Fruit fly (Drosophila melanogaster) whole organism, embryonic: Measurements from ENCODE around the gene CG15141.
A peak's percentile ranks its signal among the peaks of the same experiment; 100 is the strongest.

ENCODE experiments used
- Adf1 ChIP-seq: fragments of 200-800 bp; sonication (Bioruptor generic); IDR thresholded peaks from 2 replicates; pipeline ENCODE4 v1.3.6; 2022; ENCODE audit warnings: missing biosample characterization, missing genetic modification characterization
- CG11247 ChIP-seq: fragments of 200-800 bp; sonication (Bioruptor generic); IDR thresholded peaks from 2 replicates; pipeline ENCODE4 v1.3.6; 2022; ENCODE audit warnings: missing biosample characterization, missing genetic modification characterization
- CG12219 ChIP-seq: fragments of 200-800 bp; sonication (Bioruptor generic); optimal IDR thresholded peaks from 3 replicates; lab custom pipeline; 2018; ENCODE audit warnings: missing biosample characterization, mild to moderate bottlenecking, missing genetic modification characterization
- CG12299 ChIP-seq: fragments of 200-800 bp; sonication (Bioruptor generic); optimal IDR thresholded peaks from 2 replicates; lab custom pipeline; 2018; ENCODE audit warnings: missing biosample characterization, mild to moderate bottlenecking, missing genetic modification characterization
- CG15011 ChIP-seq: fragments of 200-800 bp; sonication (Bioruptor generic); optimal IDR thresholded peaks from 3 replicates; lab custom pipeline; 2018; ENCODE audit warnings: missing biosample characterization, mild to moderate bottlenecking, missing genetic modification characterization
- CG15514 ChIP-seq: fragments of 200-800 bp; sonication (Bioruptor generic); optimal IDR thresholded peaks from 3 replicates; lab custom pipeline; 2017; ENCODE audit warnings: missing biosample characterization, missing genetic modification characterization, mild to moderate bottlenecking, moderate library complexity, missing genetic modification reagents
- CG16779 ChIP-seq: fragments of 200-800 bp; sonication (Bioruptor generic); IDR thresholded peaks from 2 replicates; pipeline ENCODE4 v1.3.6; 2022; ENCODE audit warnings: missing biosample characterization, missing genetic modification characterization
- CG16863 ChIP-seq: fragments of 200-800 bp; sonication (Bioruptor generic); optimal IDR thresholded peaks from 3 replicates; lab custom pipeline; 2016; ENCODE audit warnings: missing biosample characterization, missing genetic modification characterization
- CG17612 ChIP-seq: fragments of 200-800 bp; sonication (Bioruptor generic); IDR thresholded peaks from 2 replicates; pipeline ENCODE4 v1.3.6; 2022; ENCODE audit warnings: missing biosample characterization, missing genetic modification characterization
- CG17912 ChIP-seq: fragments of 200-800 bp; sonication (Bioruptor generic); optimal IDR thresholded peaks from 2 replicates; lab custom pipeline; 2018; ENCODE audit warnings: missing biosample characterization, mild to moderate bottlenecking, missing genetic modification characterization
- CG2120 ChIP-seq: fragments of 200-800 bp; sonication (Bioruptor generic); optimal IDR thresholded peaks from 3 replicates; lab custom pipeline; 2016; ENCODE audit warnings: missing biosample characterization, missing genetic modification characterization
- CG2889 ChIP-seq: fragments of 200-800 bp; sonication (Bioruptor generic); IDR thresholded peaks from 3 replicates; pipeline ENCODE4 v1.3.6; 2022; ENCODE audit warnings: missing biosample characterization, missing genetic modification characterization
- CG30403 ChIP-seq: fragments of 200-800 bp; sonication (Bioruptor generic); optimal IDR thresholded peaks from 3 replicates; lab custom pipeline; 2016; ENCODE audit warnings: missing biosample characterization, missing genetic modification characterization
- CG6254 ChIP-seq: fragments of 200-800 bp; sonication (Bioruptor generic); optimal IDR thresholded peaks from 3 replicates; lab custom pipeline; 2017; ENCODE audit warnings: mild to moderate bottlenecking, missing biosample characterization, missing genetic modification reagents, missing genetic modification characterization
- D ChIP-seq, 2 experiments: fragments of 200-800 bp in 1 of 2; fragments of >200 bp in 1 of 2; sonication (Bioruptor generic) in 1 of 2; optimal IDR thresholded peaks; 2 replicates in 1 of 2; 3 replicates in 1 of 2; lab custom pipeline; 2017; ENCODE audit warnings: mild to moderate bottlenecking in 1 of 2, missing biosample characterization in 1 of 2, missing genetic modification characterization in 1 of 2, missing genetic modification reagents in 1 of 2
- Dip2 ChIP-seq: fragments of 200-800 bp; sonication (Bioruptor generic); IDR thresholded peaks from 2 replicates; pipeline ENCODE4 v1.3.6; 2022; ENCODE audit warnings: missing biosample characterization, missing genetic modification characterization
- Doc2 ChIP-seq: fragments of 200-800 bp; sonication (Bioruptor generic); IDR thresholded peaks from 2 replicates; pipeline ENCODE4 v1.3.6; 2022; ENCODE audit warnings: missing biosample characterization, missing genetic modification characterization
- Elba2 ChIP-seq: fragments of 200-800 bp; sonication (Bioruptor generic); optimal IDR thresholded peaks from 3 replicates; lab custom pipeline; 2016; ENCODE audit warnings: missing biosample characterization, missing genetic modification characterization
- Gug ChIP-seq: fragments of 200-800 bp; sonication (Bioruptor generic); IDR thresholded peaks from 4 replicates; pipeline ENCODE4 v1.3.6; 2022; ENCODE audit warnings: missing biosample characterization, missing genetic modification characterization
- HmgZ ChIP-seq: fragments of 200-800 bp; sonication (Bioruptor generic); optimal IDR thresholded peaks from 2 replicates; lab custom pipeline; 2018; ENCODE audit warnings: missing biosample characterization, mild to moderate bottlenecking, missing genetic modification characterization
- Kr ChIP-seq: fragments of 200-800 bp; sonication (Bioruptor generic); optimal IDR thresholded peaks from 2 replicates; lab custom pipeline; 2017; ENCODE audit warnings: missing biosample characterization, mild to moderate bottlenecking, missing genetic modification characterization
- NC2α ChIP-seq: fragments of 200-800 bp; sonication (Bioruptor generic); optimal IDR thresholded peaks from 2 replicates; lab custom pipeline; 2016; ENCODE audit warnings: missing biosample characterization, missing genetic modification characterization
- Oaz ChIP-seq: fragments of 200-800 bp; sonication (Bioruptor generic); IDR thresholded peaks from 2 replicates; pipeline ENCODE4 v1.3.6; 2022; ENCODE audit warnings: missing biosample characterization, missing genetic modification characterization
- Opbp ChIP-seq: fragments of 200-800 bp; sonication (Bioruptor generic); IDR thresholded peaks from 3 replicates; pipeline ENCODE4 v1.3.6; 2022; ENCODE audit warnings: missing biosample characterization, missing genetic modification characterization; ENCODE audit not compliant: partially characterized antibody
- Rfx ChIP-seq: fragments of 200-800 bp; sonication (Bioruptor generic); IDR thresholded peaks from 2 replicates; pipeline ENCODE4 v1.3.6; 2022; ENCODE audit warnings: missing biosample characterization, missing genetic modification characterization
- az2 ChIP-seq: fragments of 200-800 bp; sonication (Bioruptor generic); optimal IDR thresholded peaks from 3 replicates; lab custom pipeline; 2016; ENCODE audit warnings: missing biosample characterization, missing genetic modification characterization
- bab2 ChIP-seq: fragments of 200-800 bp; sonication (Bioruptor generic); optimal IDR thresholded peaks from 2 replicates; lab custom pipeline; 2016; ENCODE audit warnings: missing biosample characterization, missing genetic modification characterization
- bigmax ChIP-seq: fragments of 200-800 bp; sonication (Bioruptor generic); optimal IDR thresholded peaks from 2 replicates; lab custom pipeline; 2018; ENCODE audit warnings: missing biosample characterization, mild to moderate bottlenecking, missing genetic modification characterization
- chn ChIP-seq: fragments of 200-800 bp; sonication (Bioruptor generic); optimal IDR thresholded peaks from 2 replicates; lab custom pipeline; 2016; ENCODE audit warnings: missing biosample characterization, missing genetic modification characterization
- ci ChIP-seq: fragments of 200-800 bp; sonication (Bioruptor generic); IDR thresholded peaks from 3 replicates; pipeline ENCODE4 v1.3.6; 2022; ENCODE audit warnings: missing biosample characterization, missing genetic modification characterization
- danr ChIP-seq: fragments of 200-800 bp; sonication (Bioruptor generic); IDR thresholded peaks from 2 replicates; pipeline ENCODE4 v1.3.6; 2022; ENCODE audit warnings: missing biosample characterization, missing genetic modification characterization
- emc ChIP-seq: fragments of 200-800 bp; sonication (Bioruptor generic); optimal IDR thresholded peaks from 2 replicates; lab custom pipeline; 2016; ENCODE audit warnings: missing biosample characterization, missing genetic modification characterization
- fd3F ChIP-seq: fragments of 200-800 bp; sonication (Bioruptor generic); optimal IDR thresholded peaks from 2 replicates; lab custom pipeline; 2018; ENCODE audit warnings: missing biosample characterization, mild to moderate bottlenecking, missing genetic modification characterization, moderate library complexity
- gro ChIP-seq: fragments of 200-800 bp; sonication (Bioruptor generic); optimal IDR thresholded peaks from 2 replicates; lab custom pipeline; 2016; ENCODE audit warnings: missing biosample characterization, missing genetic modification characterization
- gsb ChIP-seq: fragments of 200-800 bp; sonication (Bioruptor generic); IDR thresholded peaks from 2 replicates; pipeline ENCODE4 v1.3.6; 2022; ENCODE audit warnings: missing biosample characterization, missing genetic modification characterization
- hkb ChIP-seq, 2 experiments: fragments of 200-800 bp in 1 of 2; fragments of >200 bp in 1 of 2; sonication (Bioruptor generic) in 1 of 2; IDR thresholded peaks in 1 of 2; optimal IDR thresholded peaks in 1 of 2; 2 replicates each; pipeline versions ENCODE4 v1.3.6 to Lab custom; 2017 to 2022; ENCODE audit warnings: missing biosample characterization in 1 of 2, missing genetic modification characterization in 1 of 2
- mam ChIP-seq: fragments of 200-800 bp; sonication (Bioruptor generic); optimal IDR thresholded peaks from 3 replicates; lab custom pipeline; 2016; ENCODE audit warnings: missing biosample characterization, missing genetic modification characterization
- mld ChIP-seq: fragments of 200-800 bp; sonication (Bioruptor generic); IDR thresholded peaks from 3 replicates; pipeline ENCODE4 v1.3.6; 2022; ENCODE audit warnings: missing biosample characterization, missing genetic modification characterization; ENCODE audit not compliant: partially characterized antibody
- pan ChIP-seq, 4 experiments: fragments of >200 bp in 3 of 4; fragments of 200-800 bp in 1 of 4; sonication (Bioruptor generic) in 1 of 4; optimal IDR thresholded peaks in 3 of 4; IDR thresholded peaks in 1 of 4; 2 replicates each; pipeline versions ENCODE4 v1.3.6 to Lab custom; 2017 to 2022; ENCODE audit warnings: missing biosample characterization in 2 of 4, missing genetic modification characterization in 2 of 4, mixed read lengths in 1 of 4
- pzg ChIP-seq: fragments of 200-800 bp; sonication (Bioruptor generic); optimal IDR thresholded peaks from 3 replicates; lab custom pipeline; 2018; ENCODE audit warnings: missing biosample characterization, mild to moderate bottlenecking, missing genetic modification characterization, moderate library complexity
- slp2 ChIP-seq: fragments of 200-800 bp; sonication (Bioruptor generic); optimal IDR thresholded peaks from 2 replicates; lab custom pipeline; 2016; ENCODE audit warnings: missing biosample characterization, missing genetic modification characterization
- stc ChIP-seq: fragments of 200-800 bp; sonication (Bioruptor generic); IDR thresholded peaks from 2 replicates; pipeline ENCODE4 v1.3.6; 2022; ENCODE audit warnings: missing biosample characterization, missing genetic modification characterization
- tap ChIP-seq: fragments of 200-800 bp; optimal IDR thresholded peaks from 3 replicates; lab custom pipeline; 2019; ENCODE audit warnings: missing biosample characterization, mild to moderate bottlenecking, missing genetic modification characterization, moderate library complexity
- tin ChIP-seq: fragments of 200-800 bp; sonication (Bioruptor generic); optimal IDR thresholded peaks from 3 replicates; lab custom pipeline; 2016; ENCODE audit warnings: missing biosample characterization, missing genetic modification characterization
- trem ChIP-seq: fragments of 200-800 bp; optimal IDR thresholded peaks from 3 replicates; lab custom pipeline; 2019; ENCODE audit warnings: missing biosample characterization, mild to moderate bottlenecking, missing genetic modification characterization, moderate library complexity
- trh ChIP-seq: fragments of 200-800 bp; sonication (Bioruptor generic); optimal IDR thresholded peaks from 2 replicates; lab custom pipeline; 2016; ENCODE audit warnings: missing biosample characterization, missing genetic modification characterization
- unpg ChIP-seq: fragments of 200-800 bp; sonication (Bioruptor generic); optimal IDR thresholded peaks from 3 replicates; lab custom pipeline; 2018; ENCODE audit warnings: missing biosample characterization, mild to moderate bottlenecking, missing genetic modification characterization, moderate library complexity
- zen2 ChIP-seq: fragments of 200-800 bp; sonication (Bioruptor generic); IDR thresholded peaks from 3 replicates; pipeline ENCODE4 v1.3.6; 2022; ENCODE audit warnings: missing biosample characterization, missing genetic modification characterization; ENCODE audit not compliant: partially characterized antibody

CG15141 gene

DNA sequence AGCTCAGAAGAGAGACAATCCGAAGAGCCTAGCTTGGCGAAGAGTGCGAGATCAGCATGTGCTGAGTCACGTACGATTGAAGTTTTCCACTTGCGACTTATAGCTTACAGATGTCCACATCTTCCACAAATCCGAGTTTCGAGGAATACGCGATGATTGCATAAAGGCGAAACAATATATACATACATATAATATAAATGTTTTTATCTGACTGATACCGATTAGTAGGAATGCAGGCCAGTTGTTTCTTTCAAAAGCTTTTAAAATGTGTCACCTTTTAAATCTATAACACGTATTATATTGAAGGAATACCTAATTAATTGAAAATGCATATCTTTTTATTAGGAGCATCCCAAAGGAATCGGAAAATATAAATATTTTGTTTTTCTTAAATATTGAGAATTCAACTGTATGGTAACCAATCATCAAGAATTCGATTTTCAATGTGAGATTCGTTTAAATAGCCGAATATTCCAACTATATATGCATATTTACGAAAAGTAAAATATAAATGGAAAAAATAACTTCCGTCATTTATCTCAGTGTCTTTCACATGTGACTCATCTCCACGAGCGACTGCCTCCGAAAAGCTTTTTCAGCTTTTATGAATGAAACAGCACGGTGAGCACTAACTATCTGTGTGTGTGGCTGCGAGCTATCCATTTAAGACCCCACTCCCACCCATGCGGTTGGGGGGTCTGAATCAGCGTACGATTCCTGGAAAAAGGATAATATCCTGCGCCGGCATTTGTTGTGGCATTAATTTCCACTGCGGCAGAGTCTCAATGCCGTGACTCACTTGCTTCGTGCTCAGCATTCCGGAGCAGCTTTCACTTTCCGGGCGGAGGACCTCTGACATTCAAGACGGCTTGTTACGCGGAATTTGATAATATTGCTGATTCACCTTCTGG lies 40.3 kb downstream of the CG15141 start (continued):
- TF ChIP-seq pan (optimal IDR thresholded peaks at IDR 0.05; lab: Kevin White, UChicago) (no peak), pan (GFP tag; optimal IDR thresholded peaks at IDR 0.05 in 1 of 2, IDR thresholded peaks at IDR 0.05 in 1 of 2) (peak in 1 of 2 experiments; percentile 76), hkb (optimal IDR thresholded peaks at IDR 0.05; lab: Kevin White, UChicago) (no peak), hkb (GFP tag; IDR thresholded peaks at IDR 0.05; lab: Robert Waterston, UW) (peak; percentile 81), CG17612 (GFP tag; lab: Robert Waterston, UW) (no peak), CG17912 (GFP tag; lab: Kevin White, UChicago) (no peak), bigmax (no peak), tap (tag; lab: Kevin White, UChicago) (peak; percentile 60), CG16779 (GFP tag; lab: Robert Waterston, UW) (0 out of 2 replicates have a peak, but pooled peaks have one; percentile 30), chn (no peak), Elba2 (GFP tag; lab: Kevin White, UChicago) (no peak), CG2120 (GFP tag; lab: Kevin White, UChicago) (peak; percentile 80), stc (GFP tag; lab: Robert Waterston, UW) (peak; percentile 69), CG30403 (peak; percentile 78), CG16863 (GFP tag; lab: Kevin White, UChicago) (no peak), D (optimal IDR thresholded peaks at IDR 0.05; lab: Kevin White, UChicago) (no peak), D (GFP tag; optimal IDR thresholded peaks at IDR 0.05; lab: Kevin White, UChicago) (peak; percentile 40), pzg (GFP tag; lab: Kevin White, UChicago) (no peak), CG15514 (GFP tag; lab: Kevin White, UChicago) (peak; percentile 46), mld (GFP tag; lab: Robert Waterston, UW) (no peak), zen2 (GFP tag; lab: Robert Waterston, UW) (no peak), HmgZ (tag; lab: Kevin White, UChicago) (peak; percentile 38), mam (GFP tag; lab: Kevin White, UChicago) (peak; percentile 33), fd3F (GFP tag; lab: Kevin White, UChicago) (peak; percentile 61), unpg (peak; percentile 76), CG2889 (GFP tag; lab: Robert Waterston, UW) (no peak), slp2 (GFP tag; lab: Kevin White, UChicago) (peak; percentile 5), danr (GFP tag; lab: Robert Waterston, UW) (no peak), Doc2 (no peak), Kr (GFP tag; lab: Kevin White, UChicago) (no peak), ci (GFP tag; lab: Robert Waterston, UW) (peak; percentile 60; the same call in 1 of the 3 replicates), Rfx (GFP tag; lab: Robert Waterston, UW) (peak; percentile 72), CG6254 (GFP tag; lab: Kevin White, UChicago) (no peak), gro (GFP tag; lab: Kevin White, UChicago) (peak; percentile 30), Dip2 (GFP tag; lab: Robert Waterston, UW) (no peak), CG12299 (tag; lab: Kevin White, UChicago) (peak; percentile 38), CG11247 (GFP tag; lab: Robert Waterston, UW) (no peak; the same call in 1 of the 2 replicates), CG12219 (GFP tag; lab: Kevin White, UChicago) (peak; percentile 20), emc (no peak), Opbp (GFP tag; lab: Robert Waterston, UW) (no peak), Gug (no peak), tin (GFP tag; lab: Kevin White, UChicago) (peak; percentile 19), CG15011 (GFP tag; lab: Kevin White, UChicago) (peak; percentile 49), trem (tag; lab: Kevin White, UChicago) (peak; percentile 19), Adf1 (GFP tag; lab: Robert Waterston, UW) (no peak), trh (GFP tag; lab: Kevin White, UChicago) (no peak), az2 (GFP tag; lab: Kevin White, UChicago) (peak; percentile 44), NC2α (GFP tag; lab: Kevin White, UChicago) (no peak), gsb (no peak), bab2 (peak; percentile 40), Oaz (GFP tag; lab: Robert Waterston, UW) (peak; percentile 34)
